Worm (Caenorhabditis elegans) whole organism, L3 larva: ENCODE data around the gene nlp-43.

ENCODE experiments used
- R02D3.7 ChIP-seq: fragments of 150-350 bp; optimal IDR thresholded peaks from 2 replicates; lab custom pipeline; 2014; ENCODE audit warnings: missing biosample characterization, missing genetic modification characterization
- ZK546.5 ChIP-seq: sonication (generic microtip); optimal IDR thresholded peaks from 2 replicates; lab custom pipeline; 2017; ENCODE audit warnings: missing biosample characterization, missing genetic modification characterization
- ceh-16 ChIP-seq: sonication (generic microtip); optimal IDR thresholded peaks from 2 replicates; lab custom pipeline; 2017; ENCODE audit warnings: missing biosample characterization, missing genetic modification characterization
- ceh-28 ChIP-seq: fragments of 150-350 bp; optimal IDR thresholded peaks from 2 replicates; lab custom pipeline; 2014; ENCODE audit warnings: missing biosample characterization, missing genetic modification reagents, missing genetic modification characterization
- ceh-82 ChIP-seq: fragments of 150-350 bp; optimal IDR thresholded peaks from 2 replicates; lab custom pipeline; 2014; ENCODE audit warnings: missing biosample characterization, missing genetic modification characterization
- daf-12 ChIP-seq: fragments of 150-350 bp; optimal IDR thresholded peaks from 2 replicates; lab custom pipeline; 2014; ENCODE audit warnings: missing biosample characterization, missing genetic modification reagents, missing genetic modification characterization
- egl-27 ChIP-seq: sonication (generic microtip); optimal IDR thresholded peaks from 4 replicates; lab custom pipeline; 2017; ENCODE audit warnings: missing biosample characterization, missing genetic modification reagents, missing genetic modification characterization
- egl-5 ChIP-seq: fragments of 150-350 bp; optimal IDR thresholded peaks from 2 replicates; lab custom pipeline; 2017; ENCODE audit warnings: missing biosample characterization, missing genetic modification reagents, missing genetic modification characterization, inconsistent platforms
- elt-1 ChIP-seq: fragments of 150-350 bp; optimal IDR thresholded peaks from 2 replicates; lab custom pipeline; 2014; ENCODE audit warnings: missing biosample characterization, missing genetic modification characterization
- elt-2 ChIP-seq: sonication (generic microtip); optimal IDR thresholded peaks from 2 replicates; lab custom pipeline; 2016; ENCODE audit warnings: missing genetic modification reagents, mild to moderate bottlenecking, missing genetic modification characterization, missing compliant biosample characterization
- elt-3 ChIP-seq, 3 experiments: fragments of 150-350 bp in 1 of 3; sonication (generic microtip) in 2 of 3; optimal IDR thresholded peaks; 2 replicates in 2 of 3; 4 replicates in 1 of 3; lab custom pipeline; 2014 to 2017; ENCODE audit warnings: missing biosample characterization in 3 of 3, missing genetic modification characterization in 3 of 3
- eor-1 ChIP-seq, 2 experiments: fragments of 150-350 bp; optimal IDR thresholded peaks; 2 replicates each; lab custom pipeline; 2014 to 2018; ENCODE audit warnings: missing biosample characterization in 2 of 2, missing genetic modification characterization in 2 of 2
- fkh-10 ChIP-seq: sonication (generic microtip); optimal IDR thresholded peaks from 2 replicates; lab custom pipeline; 2017; ENCODE audit warnings: missing biosample characterization, missing genetic modification reagents, missing genetic modification characterization
- fkh-2 ChIP-seq: fragments of 150-350 bp; optimal IDR thresholded peaks from 2 replicates; lab custom pipeline; 2014; ENCODE audit warnings: missing biosample characterization, missing genetic modification reagents, missing genetic modification characterization
- hmg-11 ChIP-seq: sonication (generic microtip); optimal IDR thresholded peaks from 2 replicates; lab custom pipeline; 2016; ENCODE audit warnings: missing genetic modification characterization, missing compliant biosample characterization
- lin-15B ChIP-seq: fragments of 150-350 bp; optimal IDR thresholded peaks from 2 replicates; lab custom pipeline; 2014; ENCODE audit warnings: missing biosample characterization, missing genetic modification characterization
- lsy-12 ChIP-seq: sonication (generic microtip); optimal IDR thresholded peaks from 2 replicates; lab custom pipeline; 2016; ENCODE audit warnings: mild to moderate bottlenecking, missing genetic modification characterization, missing compliant biosample characterization
- mdl-1 ChIP-seq: fragments of 150-350 bp; optimal IDR thresholded peaks from 2 replicates; lab custom pipeline; 2014; ENCODE audit warnings: missing biosample characterization, missing genetic modification characterization
- mml-1 ChIP-seq: fragments of 150-350 bp; sonication (generic microtip); optimal IDR thresholded peaks from 3 replicates; lab custom pipeline; 2014; ENCODE audit warnings: missing biosample characterization, missing genetic modification characterization
- nfya-1 ChIP-seq: sonication (generic microtip); optimal IDR thresholded peaks from 2 replicates; lab custom pipeline; 2017; ENCODE audit warnings: missing genetic modification characterization, mild to moderate bottlenecking, missing compliant biosample characterization, antibody characterized with exemption, moderate library complexity; ENCODE audit not compliant: insufficient read depth
- nhr-11 ChIP-seq: fragments of 150-350 bp; optimal IDR thresholded peaks from 2 replicates; lab custom pipeline; 2014; ENCODE audit warnings: missing biosample characterization, missing genetic modification characterization
- nhr-23 ChIP-seq: fragments of 150-350 bp; optimal IDR thresholded peaks from 2 replicates; lab custom pipeline; 2014; ENCODE audit warnings: missing biosample characterization, missing genetic modification reagents, missing genetic modification characterization
- nhr-237 ChIP-seq: fragments of 150-350 bp; optimal IDR thresholded peaks from 2 replicates; lab custom pipeline; 2014; ENCODE audit warnings: missing biosample characterization, missing genetic modification characterization
- nhr-25 ChIP-seq: sonication (generic microtip); optimal IDR thresholded peaks from 2 replicates; lab custom pipeline; 2017; ENCODE audit warnings: missing biosample characterization, missing genetic modification characterization
- nhr-28 ChIP-seq: fragments of 150-350 bp; optimal IDR thresholded peaks from 2 replicates; lab custom pipeline; 2014; ENCODE audit warnings: missing biosample characterization, missing genetic modification characterization
- nhr-67 ChIP-seq: fragments of 150-350 bp; optimal IDR thresholded peaks from 2 replicates; lab custom pipeline; 2014; ENCODE audit warnings: missing biosample characterization, missing genetic modification characterization
- nhr-76 ChIP-seq: fragments of 150-350 bp; sonication (generic microtip); optimal IDR thresholded peaks from 5 replicates; lab custom pipeline; 2014; ENCODE audit warnings: missing biosample characterization, missing genetic modification characterization
- nhr-77 ChIP-seq: fragments of 150-350 bp; optimal IDR thresholded peaks from 2 replicates; lab custom pipeline; 2014; ENCODE audit warnings: missing biosample characterization, missing genetic modification characterization
- pha-4 ChIP-seq: fragments of 150-350 bp; optimal IDR thresholded peaks from 2 replicates; lab custom pipeline; 2014; ENCODE audit warnings: missing biosample characterization, missing genetic modification reagents, missing genetic modification characterization
- pqm-1 ChIP-seq: fragments of 150-350 bp; optimal IDR thresholded peaks from 2 replicates; lab custom pipeline; 2017; ENCODE audit warnings: missing biosample characterization, missing genetic modification characterization, inconsistent platforms
- sea-2 ChIP-seq: fragments of 150-350 bp; sonication (generic microtip); optimal IDR thresholded peaks from 4 replicates; lab custom pipeline; 2014; ENCODE audit warnings: missing biosample characterization, missing genetic modification reagents, missing genetic modification characterization
- skn-1 ChIP-seq: fragments of 150-350 bp; optimal IDR thresholded peaks from 2 replicates; lab custom pipeline; 2014; ENCODE audit warnings: missing biosample characterization, missing genetic modification characterization
- snpc-4 ChIP-seq: fragments of 150-350 bp; optimal IDR thresholded peaks from 2 replicates; lab custom pipeline; 2014; ENCODE audit warnings: missing biosample characterization, missing genetic modification characterization
- tbx-2 ChIP-seq: sonication (generic microtip); optimal IDR thresholded peaks from 2 replicates; lab custom pipeline; 2016; ENCODE audit warnings: mild to moderate bottlenecking, missing genetic modification characterization, missing compliant biosample characterization
- unc-39 ChIP-seq: sonication (generic microtip); optimal IDR thresholded peaks from 4 replicates; lab custom pipeline; 2017; ENCODE audit warnings: missing biosample characterization, missing genetic modification characterization
- unc-62 ChIP-seq: fragments of 150-350 bp; sonication (generic microtip); optimal IDR thresholded peaks from 4 replicates; lab custom pipeline; 2014; ENCODE audit warnings: missing biosample characterization, missing genetic modification reagents, missing genetic modification characterization
- ztf-11 ChIP-seq: fragments of 150-350 bp; optimal IDR thresholded peaks from 2 replicates; lab custom pipeline; 2014; ENCODE audit warnings: missing biosample characterization, missing genetic modification characterization
- ztf-4 ChIP-seq: fragments of 150-350 bp; optimal IDR thresholded peaks from 2 replicates; lab custom pipeline; 2014; ENCODE audit warnings: missing biosample characterization, missing genetic modification characterization

Gene nlp-43

ce11 chrIII:5042112-5042511 lies at the start of gene nlp-43:
Gene nlp-43, plus strand, starts transcription at chrIII:5042412.
- no peak for TF ChIP-seq nhr-11 (tag; lab: Kevin White, UChicago)
- no peak for TF ChIP-seq ceh-82
- no peak for TF ChIP-seq fkh-2 (tag; lab: Kevin White, UChicago)
- TF ChIP-seq ztf-4, result no peak
- no peak for TF ChIP-seq nhr-77 (tag; lab: Kevin White, UChicago)
- no peak for TF ChIP-seq elt-3 (tag; optimal IDR thresholded peaks at IDR 0.05; lab: Kevin White, UChicago)
- no peak for TF ChIP-seq pqm-1 (tag; lab: Kevin White, UChicago)
- TF ChIP-seq elt-1 (tag; lab: Kevin White, UChicago), result no peak
- no peak for TF ChIP-seq egl-5
- no peak for TF ChIP-seq mdl-1
- TF ChIP-seq ceh-16 (tag; lab: Kevin White, UChicago), result no peak
- TF ChIP-seq nhr-67 (tag; lab: Kevin White, UChicago), result no peak
- no peak for TF ChIP-seq nhr-76 (tag; lab: Kevin White, UChicago)
- no peak for TF ChIP-seq nhr-237 (tag; lab: Kevin White, UChicago)
- TF ChIP-seq egl-27 (tag; lab: Kevin White, UChicago), result no peak
- no peak for TF ChIP-seq R02D3.7 (tag; lab: Kevin White, UChicago)
- TF ChIP-seq mml-1 (tag; lab: Kevin White, UChicago), result no peak
- TF ChIP-seq unc-39 (tag; lab: Kevin White, UChicago), result no peak
- TF ChIP-seq unc-62, result no peak

DNA sequence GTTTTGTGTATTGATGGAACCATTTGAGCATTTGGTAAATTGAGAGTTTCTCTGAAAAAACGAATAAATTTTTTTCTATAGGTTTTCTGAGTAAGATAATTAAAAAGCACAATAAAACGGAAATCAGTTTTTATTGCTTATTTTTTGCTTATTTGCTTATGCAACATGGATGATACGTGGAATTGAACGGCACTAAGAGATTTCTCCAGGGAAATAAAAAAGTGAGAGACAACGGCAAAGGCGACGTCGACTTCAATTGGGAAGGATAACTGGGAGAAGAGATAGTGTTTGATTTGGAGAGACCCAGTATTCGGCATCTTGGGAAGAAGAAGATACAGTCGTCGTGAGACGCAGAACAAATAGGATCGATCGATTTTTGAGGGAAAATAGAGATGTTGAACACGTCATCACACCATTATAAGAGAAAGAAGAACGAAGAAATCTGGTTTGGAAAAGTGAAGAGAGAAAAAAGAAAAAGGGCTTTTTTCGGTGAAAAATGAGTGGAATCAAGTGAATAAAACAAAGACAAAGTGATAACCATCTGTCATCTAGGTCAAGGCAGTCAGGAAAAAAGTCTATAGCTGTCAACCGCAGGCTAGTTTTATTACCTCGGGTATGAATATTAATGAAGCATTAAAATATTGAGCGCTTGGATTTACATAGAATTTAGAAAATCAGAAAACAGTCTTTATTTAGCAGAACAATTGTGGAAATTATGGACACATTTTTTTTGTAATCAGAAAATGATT lies 43.9 kb upstream of the nlp-43 start, which contains the start of gene tmem-131:
Gene tmem-131 (minus strand): TSS at position 51 of the 749 bp plus-strand sequence.
- no peak for TF ChIP-seq egl-5
- no peak for TF ChIP-seq snpc-4
- TF ChIP-seq nhr-23, result peak; percentile 83
- TF ChIP-seq daf-12 (tag; lab: Kevin White, UChicago), result no peak
- TF ChIP-seq lsy-12 (tag; lab: Kevin White, UChicago), result no peak
- no peak for TF ChIP-seq elt-2 (tag; lab: Kevin White, UChicago)
- TF ChIP-seq nhr-28 (tag; lab: Kevin White, UChicago), result no peak
- no peak for TF ChIP-seq elt-3 (tag; optimal IDR thresholded peaks at IDR 0.05; lab: Kevin White, UChicago)
- TF ChIP-seq nhr-76 (tag; lab: Kevin White, UChicago), result no peak
- no peak for TF ChIP-seq mml-1 (tag; lab: Kevin White, UChicago)
- no peak for TF ChIP-seq lin-15B (tag; lab: Kevin White, UChicago)
- peak; percentile 91 for TF ChIP-seq nhr-25 (tag; lab: Kevin White, UChicago)
- no peak for TF ChIP-seq pha-4 (tag; lab: Kevin White, UChicago)
- TF ChIP-seq ZK546.5 (tag; lab: Kevin White, UChicago), result no peak
- TF ChIP-seq skn-1, result no peak
- peak; percentile 79 for TF ChIP-seq ceh-28 (tag; lab: Kevin White, UChicago)
- no peak for TF ChIP-seq sea-2 (GFP tag; lab: Kevin White, UChicago)
- no peak for TF ChIP-seq ceh-16 (tag; lab: Kevin White, UChicago)
- TF ChIP-seq hmg-11 (tag; lab: Kevin White, UChicago), result no peak
- TF ChIP-seq nfya-1 (tag; lab: Kevin White, UChicago), result peak; percentile 36
- no peak for TF ChIP-seq pqm-1 (tag; lab: Kevin White, UChicago)
- no peak for TF ChIP-seq R02D3.7 (tag; lab: Kevin White, UChicago)
- TF ChIP-seq tbx-2 (tag; lab: Kevin White, UChicago), result no peak
- TF ChIP-seq ceh-82, result no peak
- no peak for TF ChIP-seq nhr-237 (tag; lab: Kevin White, UChicago)
- TF ChIP-seq fkh-10 (GFP tag; lab: Kevin White, UChicago), result no peak
- TF ChIP-seq nhr-67 (tag; lab: Kevin White, UChicago), result no peak
- TF ChIP-seq ztf-11 (tag; lab: Kevin White, UChicago), result no peak
- no peak for TF ChIP-seq eor-1 (tag; optimal IDR thresholded peaks at IDR 0.05; lab: Kevin White, UChicago)
- no peak for TF ChIP-seq unc-39 (tag; lab: Kevin White, UChicago)

DNA sequence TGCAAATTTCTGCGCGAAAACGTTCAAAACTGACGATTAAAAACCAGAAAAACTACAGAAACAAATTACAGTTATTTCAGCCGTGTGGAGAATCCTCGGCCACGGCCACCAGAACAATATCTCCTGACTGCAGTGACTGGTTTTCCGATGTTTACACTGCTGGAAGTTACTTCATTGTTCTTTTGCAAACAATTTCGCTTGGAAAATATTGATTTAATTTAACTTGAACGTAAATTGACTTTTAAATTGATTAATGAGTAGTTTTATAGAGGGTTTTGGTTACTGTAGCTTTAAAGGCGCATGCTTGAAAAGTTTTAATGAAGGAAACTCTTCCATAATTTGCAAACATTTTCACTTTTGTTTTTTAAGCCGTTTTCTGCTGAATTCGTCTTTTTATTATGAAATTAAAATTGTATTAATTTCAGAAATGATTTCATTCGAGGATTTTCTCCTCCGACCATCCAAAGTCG lies 43.2 kb upstream of the nlp-43 start, which contains the start of gene smcr-8:
Gene smcr-8 (plus strand): TSS at position 420 of the 470 bp plus-strand sequence.
- TF ChIP-seq snpc-4 (peak; percentile 2), nfya-1 (tag; lab: Kevin White, UChicago) (peak; percentile 5), pha-4 (tag; lab: Kevin White, UChicago) (no peak), fkh-10 (GFP tag; lab: Kevin White, UChicago) (no peak)
